Fruit fly (Drosophila melanogaster): ENCODE results near the gene CG6769.
A peak's percentile ranks its signal among the peaks of the same experiment; 100 is the strongest.

DNA sequence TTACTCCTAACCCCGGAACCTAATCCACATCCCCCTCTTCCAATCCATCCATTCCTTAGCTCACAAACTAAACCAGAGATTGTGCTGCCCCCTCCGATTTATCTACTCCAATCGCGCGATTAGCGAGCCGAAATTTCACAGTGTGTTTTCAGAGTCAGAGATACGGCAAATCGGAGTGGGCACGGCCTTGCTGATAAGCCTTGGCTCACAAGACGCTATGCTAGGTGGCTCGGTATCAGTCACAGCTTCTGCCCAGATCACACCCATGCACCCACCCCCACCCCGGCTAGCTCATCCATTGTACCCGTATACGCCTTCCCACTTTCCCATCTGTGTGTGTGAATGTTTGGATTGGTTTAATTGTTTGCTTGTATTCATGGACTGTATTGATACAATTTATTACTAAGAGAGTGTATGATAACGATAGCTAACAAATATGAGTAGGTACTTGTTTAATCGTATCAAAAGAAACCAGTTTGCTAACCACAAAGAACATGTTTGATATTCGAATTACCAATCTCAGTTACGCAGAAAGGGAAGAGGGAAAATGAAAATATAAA, 14.9 kb upstream of the CG6769 start:
- TF ChIP-seq Hr78 (GFP tag; optimal IDR thresholded peaks at IDR 0.05) = no peak
- no peak for TF ChIP-seq Rel (GFP tag; optimal IDR thresholded peaks at IDR 0.05)
- peak; percentile 48 for TF ChIP-seq Rel (tag; optimal IDR thresholded peaks at IDR 0.05)
- no peak for TF ChIP-seq Dfd (GFP tag; optimal IDR thresholded peaks at IDR 0.05)
- TF ChIP-seq br (GFP tag; optimal IDR thresholded peaks at IDR 0.05) = no peak
- TF ChIP-seq psq (GFP tag; optimal IDR thresholded peaks at IDR 0.05) = no peak

All from whole organism, wandering third instar larva.